Worm (Caenorhabditis elegans): ENCODE results near the gene sec-22.

Gene sec-22

ce11 chrX:1064064-1064463 lies 28.7 kb downstream of the sec-22 start:
- no peak for TF ChIP-seq ztf-23 (GFP tag; IDR thresholded peaks at IDR 0.05)

DNA sequence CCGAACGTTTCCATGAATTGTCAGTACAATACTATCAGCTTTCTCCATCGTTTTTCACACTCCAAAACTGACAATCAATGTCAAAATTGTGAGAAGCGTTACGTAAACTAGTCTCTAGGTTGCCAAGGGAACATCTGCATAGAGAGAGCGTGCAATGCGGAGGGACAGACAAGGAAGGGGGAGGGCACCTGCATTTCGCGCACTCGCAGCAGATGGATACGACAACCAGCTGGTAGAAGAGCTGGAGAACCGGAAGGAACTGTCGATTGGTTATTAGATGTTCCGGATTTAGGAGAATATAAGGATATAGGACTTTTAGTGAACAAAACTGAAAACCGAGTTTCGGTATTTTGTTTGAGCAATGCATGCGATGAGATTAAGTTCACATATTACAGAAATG lies 33.6 kb downstream of the sec-22 start, which contains the start of gene mksr-1:
Gene mksr-1 (minus strand): TSS at position 144 of the 400 bp plus-strand sequence.
- TF ChIP-seq ztf-23 (GFP tag; IDR thresholded peaks at IDR 0.05), result no peak
- no peak for TF ChIP-seq klf-2 (GFP tag; conservative IDR thresholded peaks at IDR 0.05)
- TF ChIP-seq tab-1 (GFP tag; IDR thresholded peaks at IDR 0.05), result no peak
- TF ChIP-seq ref-1 (GFP tag; conservative IDR thresholded peaks at IDR 0.05), result no peak
- TF ChIP-seq T22C8.4 (GFP tag; IDR thresholded peaks at IDR 0.05), result no peak
- TF ChIP-seq flt-1 (GFP tag; IDR thresholded peaks at IDR 0.05), result no peak
- no peak for TF ChIP-seq ztf-29 (GFP tag; IDR thresholded peaks at IDR 0.05)
- no peak for TF ChIP-seq cog-1 (tag; optimal IDR thresholded peaks at IDR 0.05)
- TF ChIP-seq med-1 (GFP tag; optimal IDR thresholded peaks at IDR 0.05; ENCODE audit: insufficient read depth), result no peak

DNA sequence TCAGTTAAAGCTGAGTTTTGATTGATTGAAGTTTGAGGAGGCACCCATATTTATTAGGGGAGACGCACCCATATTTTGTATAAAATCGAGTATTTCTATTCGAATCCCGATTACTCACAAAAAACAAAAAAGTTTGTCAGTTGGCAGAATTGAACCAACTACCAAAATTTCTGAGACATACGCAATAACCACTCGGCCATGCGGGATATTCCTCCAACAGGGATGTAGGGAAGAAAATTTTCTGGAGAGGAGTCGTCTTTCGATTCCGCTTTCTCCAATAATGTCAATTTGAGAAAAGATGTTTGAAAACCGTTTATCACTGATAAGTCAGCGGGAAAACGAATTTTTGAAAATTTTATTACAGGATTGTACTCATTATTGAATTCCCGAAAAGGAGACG lies 35.2 kb downstream of the sec-22 start:
- TF ChIP-seq ztf-23 (GFP tag; IDR thresholded peaks at IDR 0.05), result 0 out of 2 replicates have a peak, but pooled peaks have one; percentile 43

ce11 chrX:1072152-1072551 lies 36.8 kb downstream of the sec-22 start, which contains the start of gene lim-6:
Gene lim-6, plus strand, starts transcription at chrX:1072452.
- TF ChIP-seq ref-1 (GFP tag; conservative IDR thresholded peaks at IDR 0.05), result no peak
- TF ChIP-seq ztf-23 (GFP tag; IDR thresholded peaks at IDR 0.05), result no peak
- TF ChIP-seq ztf-29 (GFP tag; IDR thresholded peaks at IDR 0.05), result no peak
- TF ChIP-seq med-1 (GFP tag; optimal IDR thresholded peaks at IDR 0.05; ENCODE audit: insufficient read depth), result no peak
- no peak for TF ChIP-seq cog-1 (tag; optimal IDR thresholded peaks at IDR 0.05)
- TF ChIP-seq klf-2 (GFP tag; conservative IDR thresholded peaks at IDR 0.05), result no peak
- TF ChIP-seq flt-1 (GFP tag; IDR thresholded peaks at IDR 0.05), result no peak
- no peak for TF ChIP-seq tab-1 (GFP tag; IDR thresholded peaks at IDR 0.05)
- TF ChIP-seq T22C8.4 (GFP tag; IDR thresholded peaks at IDR 0.05), result no peak

DNA sequence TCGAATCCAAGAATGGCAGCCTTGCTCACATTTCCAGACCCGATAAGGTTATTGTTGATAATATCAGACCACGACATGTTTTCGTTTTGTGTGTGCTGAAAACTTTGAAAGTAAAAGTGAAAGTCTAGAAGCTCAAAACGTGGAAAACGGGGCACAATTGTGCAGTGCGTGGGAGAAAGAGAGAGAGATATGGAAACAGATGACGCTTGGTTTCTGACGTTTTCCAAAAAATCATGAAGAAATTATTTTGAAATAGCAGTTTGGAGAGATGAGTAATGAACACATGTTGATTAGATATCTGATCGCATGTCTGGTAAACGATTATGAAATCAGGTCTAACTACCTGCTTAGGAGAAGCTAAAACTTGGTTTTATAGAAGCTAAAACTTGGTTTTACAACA lies 45.2 kb downstream of the sec-22 start, which contains the start of gene pfn-3:
Gene pfn-3 (minus strand): TSS at position 101 of the 400 bp plus-strand sequence.
- no peak for TF ChIP-seq T22C8.4 (GFP tag; IDR thresholded peaks at IDR 0.05)
- TF ChIP-seq klf-2 (GFP tag; conservative IDR thresholded peaks at IDR 0.05), result no peak
- TF ChIP-seq med-1 (GFP tag; optimal IDR thresholded peaks at IDR 0.05; ENCODE audit: insufficient read depth), result no peak
- no peak for TF ChIP-seq tab-1 (GFP tag; IDR thresholded peaks at IDR 0.05)
- no peak for TF ChIP-seq ref-1 (GFP tag; conservative IDR thresholded peaks at IDR 0.05)
- no peak for TF ChIP-seq cog-1 (tag; optimal IDR thresholded peaks at IDR 0.05)
- no peak for TF ChIP-seq ztf-23 (GFP tag; IDR thresholded peaks at IDR 0.05)
- TF ChIP-seq ztf-29 (GFP tag; IDR thresholded peaks at IDR 0.05), result no peak
- no peak for TF ChIP-seq flt-1 (GFP tag; IDR thresholded peaks at IDR 0.05)

ce11 chrX:1081927-1082326 lies 46.6 kb downstream of the sec-22 start:
- TF ChIP-seq tab-1 (GFP tag; IDR thresholded peaks at IDR 0.05) (0 out of 2 replicates have a peak, but pooled peaks have one; percentile 66), T22C8.4 (GFP tag; IDR thresholded peaks at IDR 0.05) (no peak), cog-1 (tag; optimal IDR thresholded peaks at IDR 0.05) (peak; percentile 16), med-1 (GFP tag; optimal IDR thresholded peaks at IDR 0.05; ENCODE audit: insufficient read depth) (no peak)

- no peak for TF ChIP-seq klf-2 (GFP tag; conservative IDR thresholded peaks at IDR 0.05)
- TF ChIP-seq ref-1 (GFP tag; conservative IDR thresholded peaks at IDR 0.05), result no peak
- no peak for TF ChIP-seq tab-1 (GFP tag; IDR thresholded peaks at IDR 0.05)
- TF ChIP-seq ztf-29 (GFP tag; IDR thresholded peaks at IDR 0.05), result no peak
Measured at ce11 chrX:1085000-1085399, 49.7 kb downstream of the sec-22 start.

DNA sequence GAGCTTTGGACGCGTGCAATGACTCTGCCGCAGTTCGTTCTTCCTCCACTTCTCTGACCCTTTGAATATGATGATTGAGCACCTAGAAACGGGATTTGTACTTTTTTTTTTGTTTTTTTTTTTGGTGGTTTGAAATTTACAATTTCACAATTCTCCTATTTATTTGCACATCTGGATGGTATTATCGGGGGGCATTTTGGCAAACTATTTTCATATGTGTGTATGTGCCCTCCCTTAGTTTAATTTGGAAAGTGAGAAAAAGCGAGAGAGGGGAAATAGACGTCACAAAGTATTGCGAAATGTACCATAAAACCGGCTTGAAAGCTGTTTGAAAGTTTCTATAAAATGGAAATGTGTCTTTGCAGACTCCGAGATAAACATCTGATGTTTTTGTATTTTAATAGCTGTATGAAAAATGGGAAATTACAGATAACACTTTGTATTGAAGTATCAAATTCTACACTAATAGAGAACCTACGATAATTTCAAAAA lies 51.1 kb downstream of the sec-22 start:
- TF ChIP-seq T22C8.4 (GFP tag; IDR thresholded peaks at IDR 0.05), result no peak
